Worm (Caenorhabditis elegans): ENCODE results near the gene nhr-38.
"Not testable (repeated sequence)": the region's sequence is repeated elsewhere in the genome, so short reads cannot be mapped to it uniquely, and the experiment has no call there.

nhr-38 gene

ce11 chrIV:9738194-9738593 lies 28.2 kb downstream of the nhr-38 start, which contains the start of gene C28D4.10:
Gene C28D4.10 (plus strand): TSS chrIV:9738494.
- no peak for TF ChIP-seq nhr-237 (tag; optimal IDR thresholded peaks at IDR 0.05)
- no peak for TF ChIP-seq pha-4 (tag; optimal IDR thresholded peaks at IDR 0.05)
- TF ChIP-seq flh-1 (GFP tag; optimal IDR thresholded peaks at IDR 0.05), result no peak
- no peak for TF ChIP-seq lsy-2 (tag; optimal IDR thresholded peaks at IDR 0.05)
- no peak for TF ChIP-seq nhr-76 (tag; optimal IDR thresholded peaks at IDR 0.05)
- no peak for TF ChIP-seq sem-2 (GFP tag; optimal IDR thresholded peaks at IDR 0.05)
- no peak for TF ChIP-seq tbx-8 (GFP tag; optimal IDR thresholded peaks at IDR 0.05)
- TF ChIP-seq ceh-83 (GFP tag; optimal IDR thresholded peaks at IDR 0.05), result no peak
- TF ChIP-seq unc-62 (GFP tag; optimal IDR thresholded peaks at IDR 0.05), result no peak
- no peak for TF ChIP-seq ceh-43 (GFP tag; optimal IDR thresholded peaks at IDR 0.05)
- TF ChIP-seq unc-39 (tag; optimal IDR thresholded peaks at IDR 0.05), result no peak
- no peak for TF ChIP-seq ham-2 (GFP tag; optimal IDR thresholded peaks at IDR 0.05)
- TF ChIP-seq snpc-4 (tag; optimal IDR thresholded peaks at IDR 0.05), result no peak

- no peak for TF ChIP-seq ceh-83 (GFP tag; optimal IDR thresholded peaks at IDR 0.05)
- no peak for TF ChIP-seq zip-8 (tag; optimal IDR thresholded peaks at IDR 0.05)
- no peak for TF ChIP-seq nhr-12 (tag; optimal IDR thresholded peaks at IDR 0.05)
Observed at ce11 chrIV:9739001-9739400, 29.0 kb downstream of the nhr-38 start.

- not testable (repeated sequence) for TF ChIP-seq sptf-1 (tag; optimal IDR thresholded peaks at IDR 0.05); pha-4 (tag; optimal IDR thresholded peaks at IDR 0.05); bed-3 (GFP tag; optimal IDR thresholded peaks at IDR 0.05)
Observed at ce11 chrIV:9740851-9741549, 31.0 kb downstream of the nhr-38 start, which contains the start of gene gln-6. Gene gln-6 (minus strand): TSS chrIV:9740901.

- TF ChIP-seq nhr-28 (tag; optimal IDR thresholded peaks at IDR 0.05), result no peak
- TF ChIP-seq sem-2 (GFP tag; optimal IDR thresholded peaks at IDR 0.05), result no peak
- TF ChIP-seq unc-39 (tag; optimal IDR thresholded peaks at IDR 0.05), result no peak
- TF ChIP-seq mls-2 (tag; optimal IDR thresholded peaks at IDR 0.05), result no peak
- TF ChIP-seq nhr-76 (tag; optimal IDR thresholded peaks at IDR 0.05), result no peak
- TF ChIP-seq pha-4 (tag; optimal IDR thresholded peaks at IDR 0.05), result no peak
- TF ChIP-seq nhr-237 (tag; optimal IDR thresholded peaks at IDR 0.05), result no peak
- TF ChIP-seq lin-13 (tag; optimal IDR thresholded peaks at IDR 0.05), result no peak
- no peak for TF ChIP-seq flh-1 (GFP tag; optimal IDR thresholded peaks at IDR 0.05)
- TF ChIP-seq snpc-4 (tag; optimal IDR thresholded peaks at IDR 0.05), result no peak
- no peak for TF ChIP-seq unc-120 (tag; optimal IDR thresholded peaks at IDR 0.05; ENCODE audit: poor library complexity, severe bottlenecking)
- TF ChIP-seq zip-8 (tag; optimal IDR thresholded peaks at IDR 0.05), result no peak
Observed at ce11 chrIV:9742883-9743282, 32.9 kb downstream of the nhr-38 start, which contains the start of gene C28D4.7. Gene C28D4.7 (minus strand): TSS chrIV:9743147.

- TF ChIP-seq ztf-11 (tag; optimal IDR thresholded peaks at IDR 0.05) (no peak), ceh-83 (GFP tag; optimal IDR thresholded peaks at IDR 0.05) (no peak), lin-13 (tag; optimal IDR thresholded peaks at IDR 0.05) (no peak), nhr-237 (tag; optimal IDR thresholded peaks at IDR 0.05) (no peak), blmp-1 (tag; optimal IDR thresholded peaks at IDR 0.05) (no peak), M03D4.4 (tag; optimal IDR thresholded peaks at IDR 0.05) (no peak), nhr-28 (tag; optimal IDR thresholded peaks at IDR 0.05) (no peak), nhr-2 (tag; optimal IDR thresholded peaks at IDR 0.05) (no peak), elt-1 (tag; optimal IDR thresholded peaks at IDR 0.05; ENCODE audit: borderline replicate concordance, insufficient read depth) (no peak), sem-2 (GFP tag; optimal IDR thresholded peaks at IDR 0.05) (no peak), ceh-39 (tag; optimal IDR thresholded peaks at IDR 0.05) (no peak), flh-1 (GFP tag; optimal IDR thresholded peaks at IDR 0.05) (no peak), mls-2 (tag; optimal IDR thresholded peaks at IDR 0.05) (no peak), zip-8 (tag; optimal IDR thresholded peaks at IDR 0.05) (no peak)
Observed at ce11 chrIV:9744905-9745304, 34.9 kb downstream of the nhr-38 start, which contains the start of gene C28D4.4. Gene C28D4.4 (minus strand): TSS chrIV:9745005.

- TF ChIP-seq ceh-39 (tag; optimal IDR thresholded peaks at IDR 0.05) (no peak), unc-120 (tag; optimal IDR thresholded peaks at IDR 0.05; ENCODE audit: poor library complexity, severe bottlenecking) (no peak)
Observed at ce11 chrIV:9746762-9747161, 36.8 kb downstream of the nhr-38 start, which contains the start of gene C28D4.5. Gene C28D4.5 (minus strand): TSS chrIV:9746862.

Data from whole organism, mixed stage, embryonic.